Fruit fly (Drosophila melanogaster): ENCODE measurements around the gene eyg.

- TF ChIP-seq Pif1B (GFP tag; optimal IDR thresholded peaks at IDR 0.05) (no peak), CG14655 (GFP tag; optimal IDR thresholded peaks at IDR 0.05) (no peak), D1 (tag; optimal IDR thresholded peaks at IDR 0.05) (no peak)
These were observed 28.9 kb upstream of the eyg start, which contains the start of gene CG10657 for dm6 chr3L:12496428-12497344.
